Worm (Caenorhabditis elegans) whole organism, L1 larva: ENCODE data around the gene lgc-6.

Source experiments
- ama-1 ChIP-seq: fragments of 150-350 bp; optimal IDR thresholded peaks from 2 replicates; lab custom pipeline; 2014
- ces-1 ChIP-seq: fragments of 150-350 bp; optimal IDR thresholded peaks from 2 replicates; lab custom pipeline; 2014; ENCODE audit warnings: missing biosample characterization, missing genetic modification reagents, missing genetic modification characterization
- elt-3 ChIP-seq, 6 experiments: fragments of 150-350 bp in 1 of 6; sonication (generic microtip); optimal IDR thresholded peaks; 2 replicates each; lab custom pipeline; 2017 to 2018; ENCODE audit warnings: missing biosample characterization in 6 of 6, missing genetic modification characterization in 6 of 6, inconsistent platforms in 1 of 6
- nhr-19 ChIP-seq: fragments of 200-800 bp; sonication (Bioruptor generic); conservative IDR thresholded peaks from 2 replicates; pipeline ENCODE4 v1.3.6; 2022; ENCODE audit warnings: missing genetic modification characterization, missing compliant biosample characterization
- nhr-77 ChIP-seq: fragments of 150-350 bp; optimal IDR thresholded peaks from 2 replicates; lab custom pipeline; 2014; ENCODE audit warnings: missing biosample characterization, missing genetic modification characterization

DNA sequence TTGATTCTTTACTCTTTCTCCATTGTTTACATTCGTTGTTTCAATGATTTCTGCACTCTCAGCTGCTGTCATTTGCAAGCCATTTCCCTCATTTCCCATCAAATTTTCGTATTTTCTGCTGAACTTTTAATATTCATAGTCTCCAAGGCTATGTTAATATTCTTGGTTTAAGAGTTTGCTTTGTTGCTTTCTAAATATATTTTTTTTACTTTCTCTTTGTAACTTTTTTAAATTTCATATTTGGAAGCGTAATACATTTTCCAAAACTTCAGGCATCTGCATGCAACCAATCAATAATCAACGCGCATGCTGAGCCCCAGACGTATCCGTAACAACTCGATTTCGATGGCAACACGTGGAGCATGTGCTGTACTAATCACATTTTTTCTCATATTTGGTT, 21.1 kb downstream of the lgc-6 start, which contains the start of gene sqv-1:
- TF ChIP-seq ces-1 (GFP tag; lab: Kevin White, UChicago): no peak
- no peak for TF ChIP-seq ama-1 (lab: Kevin White, UChicago)
- TF ChIP-seq nhr-77: no peak
- no peak for TF ChIP-seq elt-3 (tag; optimal IDR thresholded peaks at IDR 0.05; lab: Kevin White, UChicago)
- TF ChIP-seq nhr-19 (GFP tag; lab: Robert Waterston, UW): no peak
